Worm (Caenorhabditis elegans): ENCODE results near the gene lgg-1.

ce11 chrII:6373361-6373760, 25.8 kb upstream of the lgg-1 start:
- TF ChIP-seq ceh-27 (GFP tag; optimal IDR thresholded peaks at IDR 0.05), result no peak
- no peak for TF ChIP-seq rpc-1 (optimal IDR thresholded peaks at IDR 0.05)
- TF ChIP-seq rpc-1 (tag; optimal IDR thresholded peaks at IDR 0.05), result no peak
- no peak for TF ChIP-seq nhr-90 (tag; optimal IDR thresholded peaks at IDR 0.05)
- TF ChIP-seq F52B5.7 (tag; optimal IDR thresholded peaks at IDR 0.05), result no peak

Measured in whole organism, young adult.